Worm (Caenorhabditis elegans) whole organism, L3 larva: ENCODE results near the gene ZK673.11.

Source experiments
- pha-4 ChIP-seq: fragments of 150-350 bp; optimal IDR thresholded peaks from 2 replicates; lab custom pipeline; 2014; ENCODE audit warnings: missing biosample characterization, missing genetic modification reagents, missing genetic modification characterization
- snpc-4 ChIP-seq: fragments of 150-350 bp; optimal IDR thresholded peaks from 2 replicates; lab custom pipeline; 2014; ENCODE audit warnings: missing biosample characterization, missing genetic modification characterization

- no peak for TF ChIP-seq snpc-4 (tag; lab: Kevin White, UChicago)
- no peak for TF ChIP-seq pha-4 (tag; lab: Kevin White, UChicago)
Measured at ce11 chrII:10449707-10450106, 7.4 kb upstream of the ZK673.11 start, which contains the start of gene lin-56.
